Fruit fly (Drosophila melanogaster) whole organism, embryonic: ENCODE measurements around the gene NitFhit.

Experiments
- Antp ChIP-seq: fragments of 200-800 bp; sonication (Bioruptor generic); optimal IDR thresholded peaks from 3 replicates; lab custom pipeline; 2016; ENCODE audit warnings: missing biosample characterization, missing genetic modification characterization
- CG10147 ChIP-seq: fragments of 200-800 bp; sonication (Bioruptor generic); optimal IDR thresholded peaks from 2 replicates; lab custom pipeline; 2019; ENCODE audit warnings: missing biosample characterization, mild to moderate bottlenecking, missing genetic modification characterization, moderate library complexity
- CG12155 ChIP-seq: fragments of 200-800 bp; sonication (Bioruptor generic); optimal IDR thresholded peaks from 3 replicates; lab custom pipeline; 2016; ENCODE audit warnings: missing biosample characterization, missing genetic modification characterization
- CG13894 ChIP-seq: fragments of 200-800 bp; sonication (Bioruptor generic); optimal IDR thresholded peaks from 3 replicates; lab custom pipeline; 2018; ENCODE audit warnings: missing biosample characterization, mild to moderate bottlenecking, missing genetic modification characterization, moderate library complexity
- CG1647 ChIP-seq: fragments of 200-800 bp; sonication (Bioruptor generic); optimal IDR thresholded peaks from 3 replicates; lab custom pipeline; 2016; ENCODE audit warnings: missing biosample characterization, missing genetic modification characterization
- CG16779 ChIP-seq: fragments of 200-800 bp; sonication (Bioruptor generic); IDR thresholded peaks from 2 replicates; pipeline ENCODE4 v1.3.6; 2022; ENCODE audit warnings: missing biosample characterization, missing genetic modification characterization
- CG2889 ChIP-seq: fragments of 200-800 bp; sonication (Bioruptor generic); IDR thresholded peaks from 3 replicates; pipeline ENCODE4 v1.3.6; 2022; ENCODE audit warnings: missing biosample characterization, missing genetic modification characterization
- CG31365 ChIP-seq: fragments of 200-800 bp; sonication (Bioruptor generic); optimal IDR thresholded peaks from 2 replicates; lab custom pipeline; 2018; ENCODE audit warnings: missing biosample characterization, mild to moderate bottlenecking, missing genetic modification characterization
- CG4282 ChIP-seq: fragments of 200-800 bp; sonication (Bioruptor generic); optimal IDR thresholded peaks from 2 replicates; lab custom pipeline; 2016; ENCODE audit warnings: missing biosample characterization, missing genetic modification characterization
- CG7963 ChIP-seq: fragments of 200-800 bp; sonication (Bioruptor generic); IDR thresholded peaks from 3 replicates; pipeline ENCODE4 v1.3.6; 2022; ENCODE audit warnings: missing biosample characterization, missing genetic modification characterization; ENCODE audit not compliant: partially characterized antibody
- CG7987 ChIP-seq: fragments of 200-800 bp; sonication (Bioruptor generic); optimal IDR thresholded peaks from 2 replicates; lab custom pipeline; 2018; ENCODE audit warnings: missing biosample characterization, mild to moderate bottlenecking, missing genetic modification characterization, moderate library complexity
- CHES-1-like ChIP-seq: fragments of 200-800 bp; sonication (Bioruptor generic); optimal IDR thresholded peaks from 2 replicates; lab custom pipeline; 2016; ENCODE audit warnings: missing biosample characterization, missing genetic modification characterization
- CoRest ChIP-seq: fragments of 200-800 bp; sonication (Bioruptor generic); optimal IDR thresholded peaks from 3 replicates; lab custom pipeline; 2018; ENCODE audit warnings: missing biosample characterization, mild to moderate bottlenecking, missing genetic modification characterization, moderate library complexity
- Dbx ChIP-seq: fragments of 200-800 bp; sonication (Bioruptor generic); IDR thresholded peaks from 3 replicates; pipeline ENCODE4 v1.3.6; 2022; ENCODE audit warnings: missing biosample characterization, missing genetic modification characterization
- Doc3 ChIP-seq: fragments of 200-800 bp; sonication (Bioruptor generic); IDR thresholded peaks from 3 replicates; pipeline ENCODE4 v1.3.6; 2022; ENCODE audit warnings: missing biosample characterization, missing genetic modification characterization; ENCODE audit not compliant: partially characterized antibody
- HLH3B ChIP-seq: fragments of 200-800 bp; sonication (Bioruptor generic); IDR thresholded peaks from 2 replicates; pipeline ENCODE4 v1.3.6; 2022; ENCODE audit warnings: missing biosample characterization, missing genetic modification characterization
- Hmr ChIP-seq: fragments of 200-800 bp; sonication (Bioruptor generic); optimal IDR thresholded peaks from 3 replicates; lab custom pipeline; 2017; ENCODE audit warnings: mild to moderate bottlenecking, missing biosample characterization, missing genetic modification reagents, missing genetic modification characterization
- Kr ChIP-seq: fragments of 200-800 bp; sonication (Bioruptor generic); optimal IDR thresholded peaks from 2 replicates; lab custom pipeline; 2017; ENCODE audit warnings: missing biosample characterization, mild to moderate bottlenecking, missing genetic modification characterization
- MBD-R2 ChIP-seq: fragments of 200-800 bp; sonication (Bioruptor generic); IDR thresholded peaks from 2 replicates; pipeline ENCODE4 v1.3.6; 2022; ENCODE audit warnings: missing biosample characterization, missing genetic modification characterization
- MTF-1 ChIP-seq: fragments of 200-800 bp; sonication (Bioruptor generic); optimal IDR thresholded peaks from 2 replicates; lab custom pipeline; 2018; ENCODE audit warnings: missing biosample characterization, mild to moderate bottlenecking, missing genetic modification characterization, borderline replicate concordance
- NFAT ChIP-seq: fragments of 200-800 bp; sonication (Bioruptor generic); IDR thresholded peaks from 2 replicates; pipeline ENCODE4 v1.3.6; 2022; ENCODE audit warnings: missing biosample characterization, missing genetic modification characterization
- Nf-YB ChIP-seq: fragments of 200-800 bp; sonication (Bioruptor generic); optimal IDR thresholded peaks from 3 replicates; lab custom pipeline; 2019; ENCODE audit warnings: missing biosample characterization, mild to moderate bottlenecking, missing genetic modification characterization, moderate library complexity
- Opbp ChIP-seq: fragments of 200-800 bp; sonication (Bioruptor generic); IDR thresholded peaks from 3 replicates; pipeline ENCODE4 v1.3.6; 2022; ENCODE audit warnings: missing biosample characterization, missing genetic modification characterization; ENCODE audit not compliant: partially characterized antibody
- Sox100B ChIP-seq: fragments of 200-800 bp; sonication (Bioruptor generic); optimal IDR thresholded peaks from 3 replicates; lab custom pipeline; 2018; ENCODE audit warnings: missing biosample characterization, mild to moderate bottlenecking, missing genetic modification characterization
- Sry-δ ChIP-seq: fragments of 200-800 bp; sonication (Bioruptor generic); optimal IDR thresholded peaks from 2 replicates; lab custom pipeline; 2016; ENCODE audit warnings: missing biosample characterization, missing genetic modification characterization
- ara ChIP-seq: fragments of 200-800 bp; sonication (Bioruptor generic); IDR thresholded peaks from 2 replicates; pipeline ENCODE4 v1.3.6; 2022; ENCODE audit warnings: missing biosample characterization, missing genetic modification characterization
- chinmo ChIP-seq: fragments of 200-800 bp; sonication (Bioruptor generic); IDR thresholded peaks from 4 replicates; pipeline ENCODE4 v1.3.6; 2022; ENCODE audit warnings: missing biosample characterization, missing genetic modification characterization; ENCODE audit not compliant: partially characterized antibody
- crol ChIP-seq: fragments of 200-800 bp; sonication (Bioruptor generic); IDR thresholded peaks from 2 replicates; pipeline ENCODE4 v1.3.6; 2022; ENCODE audit warnings: missing biosample characterization, missing genetic modification characterization
- crp ChIP-seq, 2 experiments: fragments of 200-800 bp; sonication (Bioruptor generic); optimal IDR thresholded peaks; 2 replicates in 1 of 2; 3 replicates in 1 of 2; lab custom pipeline; 2017; ENCODE audit warnings: missing biosample characterization in 2 of 2, missing genetic modification characterization in 2 of 2, mild to moderate bottlenecking in 1 of 2, moderate library complexity in 1 of 2
- dpn ChIP-seq, 2 experiments: fragments of 200-800 bp; sonication (Bioruptor generic); optimal IDR thresholded peaks; 3 replicates each; lab custom pipeline; 2016; ENCODE audit warnings: missing biosample characterization in 2 of 2, missing genetic modification characterization in 2 of 2
- dysf ChIP-seq: fragments of 200-800 bp; sonication (Bioruptor generic); IDR thresholded peaks from 3 replicates; pipeline ENCODE4 v1.3.6; 2022; ENCODE audit warnings: missing biosample characterization, missing genetic modification characterization
- ewg ChIP-seq: fragments of 200-800 bp; sonication (Bioruptor generic); optimal IDR thresholded peaks from 3 replicates; lab custom pipeline; 2017; ENCODE audit warnings: mild to moderate bottlenecking, missing biosample characterization, missing genetic modification reagents, missing genetic modification characterization
- eyg ChIP-seq: fragments of 200-800 bp; sonication (Bioruptor generic); optimal IDR thresholded peaks from 3 replicates; lab custom pipeline; 2016; ENCODE audit warnings: missing biosample characterization, missing genetic modification characterization
- gcm ChIP-seq: fragments of 200-800 bp; sonication (Bioruptor generic); optimal IDR thresholded peaks from 2 replicates; lab custom pipeline; 2019; ENCODE audit warnings: missing biosample characterization, mild to moderate bottlenecking, missing genetic modification characterization, moderate library complexity
- gro ChIP-seq: fragments of 200-800 bp; sonication (Bioruptor generic); optimal IDR thresholded peaks from 2 replicates; lab custom pipeline; 2016; ENCODE audit warnings: missing biosample characterization, missing genetic modification characterization
- gt ChIP-seq: fragments of 200-800 bp; sonication (Bioruptor generic); IDR thresholded peaks from 2 replicates; pipeline ENCODE4 v1.3.6; 2022; ENCODE audit warnings: missing biosample characterization, missing genetic modification characterization
- hkb ChIP-seq, 2 experiments: fragments of 200-800 bp in 1 of 2; fragments of >200 bp in 1 of 2; sonication (Bioruptor generic) in 1 of 2; IDR thresholded peaks in 1 of 2; optimal IDR thresholded peaks in 1 of 2; 2 replicates each; pipeline versions ENCODE4 v1.3.6 to Lab custom; 2017 to 2022; ENCODE audit warnings: missing biosample characterization in 1 of 2, missing genetic modification characterization in 1 of 2
- lbe ChIP-seq: fragments of 200-800 bp; sonication (Bioruptor generic); optimal IDR thresholded peaks from 2 replicates; lab custom pipeline; 2016; ENCODE audit warnings: missing biosample characterization, mild to moderate bottlenecking, missing genetic modification characterization
- lmd ChIP-seq: fragments of 200-800 bp; sonication (Bioruptor generic); IDR thresholded peaks from 2 replicates; pipeline ENCODE4 v1.3.6; 2022; ENCODE audit warnings: missing biosample characterization, missing genetic modification characterization
- nom ChIP-seq: fragments of 200-800 bp; sonication (Bioruptor generic); optimal IDR thresholded peaks from 2 replicates; lab custom pipeline; 2017; ENCODE audit warnings: missing biosample characterization, missing genetic modification characterization, mild to moderate bottlenecking, moderate library complexity, missing genetic modification reagents
- pho ChIP-seq: fragments of 200-800 bp; sonication (Bioruptor generic); optimal IDR thresholded peaks from 2 replicates; lab custom pipeline; 2016; ENCODE audit warnings: missing biosample characterization, missing genetic modification characterization
- phol ChIP-seq: fragments of 200-800 bp; sonication (Bioruptor generic); optimal IDR thresholded peaks from 3 replicates; lab custom pipeline; 2018; ENCODE audit warnings: missing biosample characterization, mild to moderate bottlenecking, missing genetic modification characterization, moderate library complexity
- scrt ChIP-seq: fragments of 200-800 bp; sonication (Bioruptor generic); optimal IDR thresholded peaks from 2 replicates; lab custom pipeline; 2018; ENCODE audit warnings: missing biosample characterization, mild to moderate bottlenecking, missing genetic modification characterization, moderate library complexity
- sens ChIP-seq: fragments of 200-800 bp; sonication (Bioruptor generic); peaks from one replicate; lab custom pipeline; 2016; ENCODE audit warnings: missing biosample characterization, missing genetic modification characterization
- stc ChIP-seq: fragments of 200-800 bp; sonication (Bioruptor generic); IDR thresholded peaks from 2 replicates; pipeline ENCODE4 v1.3.6; 2022; ENCODE audit warnings: missing biosample characterization, missing genetic modification characterization
- tin ChIP-seq: fragments of 200-800 bp; sonication (Bioruptor generic); optimal IDR thresholded peaks from 3 replicates; lab custom pipeline; 2016; ENCODE audit warnings: missing biosample characterization, missing genetic modification characterization
- usp ChIP-seq: fragments of >200 bp; optimal IDR thresholded peaks from 2 replicates; lab custom pipeline; 2017; ENCODE audit warnings: missing biosample characterization, missing genetic modification characterization
- wor ChIP-seq: fragments of 200-800 bp; sonication (Bioruptor generic); IDR thresholded peaks from 2 replicates; pipeline ENCODE4 v1.3.6; 2022; ENCODE audit warnings: missing biosample characterization, missing genetic modification characterization

The NitFhit gene

dm6 chr3L:224004-224951 is 20.7 kb downstream of the NitFhit start (continued):
- peak; percentile 42 for TF ChIP-seq CG4282 (GFP tag; lab: Kevin White, UChicago)
- TF ChIP-seq sens (GFP tag; lab: Kevin White, UChicago): peak; percentile 75
- no peak for TF ChIP-seq gt
- peak; percentile 73 for TF ChIP-seq NFAT (GFP tag; lab: Robert Waterston, UW)
- no peak for TF ChIP-seq dpn (GFP tag; optimal IDR thresholded peaks at IDR 0.05; lab: Kevin White, UChicago)
- TF ChIP-seq HLH3B (GFP tag; lab: Robert Waterston, UW): peak; percentile 11; the same call in 1 of the 2 replicates
- no peak for TF ChIP-seq Kr (GFP tag; lab: Kevin White, UChicago)
- no peak for TF ChIP-seq dysf (GFP tag; lab: Robert Waterston, UW)
- TF ChIP-seq Doc3 (GFP tag; lab: Robert Waterston, UW): no peak
- peak; percentile 44 for TF ChIP-seq ara (GFP tag; lab: Robert Waterston, UW)
- peak; percentile 46; the same call in 1 of the 2 replicates for TF ChIP-seq CG16779
- peak; percentile 57 for TF ChIP-seq MTF-1 (GFP tag; lab: Kevin White, UChicago)
- TF ChIP-seq CG7987: peak; percentile 43
- TF ChIP-seq scrt: peak; percentile 98
- no peak for TF ChIP-seq CG1647 (GFP tag; lab: Kevin White, UChicago)
- peak; percentile 20 for TF ChIP-seq Sox100B
- TF ChIP-seq CG12155 (GFP tag; lab: Kevin White, UChicago): no peak
- TF ChIP-seq ewg: peak; percentile 76
- TF ChIP-seq Dbx: peak; percentile 25
- no peak for TF ChIP-seq CoRest (tag; lab: Kevin White, UChicago)
- no peak for TF ChIP-seq lmd (GFP tag; lab: Robert Waterston, UW)
- no peak for TF ChIP-seq usp (GFP tag; lab: Kevin White, UChicago)
- no peak for TF ChIP-seq CG2889 (GFP tag; lab: Robert Waterston, UW)
- no peak for TF ChIP-seq tin
- TF ChIP-seq CG31365: no peak
- peak; percentile 52 for TF ChIP-seq gcm (GFP tag; lab: Kevin White, UChicago)
- TF ChIP-seq Sry-δ (GFP tag; lab: Kevin White, UChicago): no peak
- TF ChIP-seq gro (GFP tag; lab: Kevin White, UChicago): peak; percentile 47
- TF ChIP-seq CHES-1-like (GFP tag; lab: Kevin White, UChicago): no peak
- peak; percentile 38 for TF ChIP-seq Antp (GFP tag; lab: Kevin White, UChicago)
- peak; percentile 78 for TF ChIP-seq nom (GFP tag; lab: Kevin White, UChicago)
- no peak for TF ChIP-seq MBD-R2
- TF ChIP-seq phol (tag; lab: Kevin White, UChicago): peak; percentile 97
- peak; percentile 68; the same call in 3 of the 4 replicates for TF ChIP-seq chinmo
- no peak for TF ChIP-seq CG10147 (GFP tag; lab: Kevin White, UChicago)
- TF ChIP-seq eyg (GFP tag; lab: Kevin White, UChicago): no peak
- peak; percentile 34 for TF ChIP-seq pho (GFP tag; lab: Kevin White, UChicago)
- TF ChIP-seq crol: no peak
- peak; percentile 69 for TF ChIP-seq Opbp (GFP tag; lab: Robert Waterston, UW)
- no peak; the same call in 1 of the 2 replicates for TF ChIP-seq stc (GFP tag; lab: Robert Waterston, UW)
- TF ChIP-seq Nf-YB (GFP tag; lab: Kevin White, UChicago): no peak
- peak; percentile 21 for TF ChIP-seq CG13894 (tag; lab: Kevin White, UChicago)
- TF ChIP-seq crp (GFP tag; optimal IDR thresholded peaks at IDR 0.05; lab: Kevin White, UChicago): peak in 1 of 2 experiments; percentile 46
- TF ChIP-seq lbe (GFP tag; lab: Kevin White, UChicago): peak; percentile 4
- no peak for TF ChIP-seq CG7963 (GFP tag; lab: Robert Waterston, UW)
- TF ChIP-seq wor: no peak
- TF ChIP-seq Hmr (GFP tag; lab: Kevin White, UChicago): peak; percentile 49
- no peak for TF ChIP-seq hkb (optimal IDR thresholded peaks at IDR 0.05; lab: Kevin White, UChicago)
- TF ChIP-seq hkb (GFP tag; IDR thresholded peaks at IDR 0.05; lab: Robert Waterston, UW): no peak
